Fruit fly (Drosophila melanogaster): ENCODE results near the gene Drs.
A peak's percentile ranks its signal among the peaks of the same experiment; 100 is the strongest.

Gene Drs

DNA sequence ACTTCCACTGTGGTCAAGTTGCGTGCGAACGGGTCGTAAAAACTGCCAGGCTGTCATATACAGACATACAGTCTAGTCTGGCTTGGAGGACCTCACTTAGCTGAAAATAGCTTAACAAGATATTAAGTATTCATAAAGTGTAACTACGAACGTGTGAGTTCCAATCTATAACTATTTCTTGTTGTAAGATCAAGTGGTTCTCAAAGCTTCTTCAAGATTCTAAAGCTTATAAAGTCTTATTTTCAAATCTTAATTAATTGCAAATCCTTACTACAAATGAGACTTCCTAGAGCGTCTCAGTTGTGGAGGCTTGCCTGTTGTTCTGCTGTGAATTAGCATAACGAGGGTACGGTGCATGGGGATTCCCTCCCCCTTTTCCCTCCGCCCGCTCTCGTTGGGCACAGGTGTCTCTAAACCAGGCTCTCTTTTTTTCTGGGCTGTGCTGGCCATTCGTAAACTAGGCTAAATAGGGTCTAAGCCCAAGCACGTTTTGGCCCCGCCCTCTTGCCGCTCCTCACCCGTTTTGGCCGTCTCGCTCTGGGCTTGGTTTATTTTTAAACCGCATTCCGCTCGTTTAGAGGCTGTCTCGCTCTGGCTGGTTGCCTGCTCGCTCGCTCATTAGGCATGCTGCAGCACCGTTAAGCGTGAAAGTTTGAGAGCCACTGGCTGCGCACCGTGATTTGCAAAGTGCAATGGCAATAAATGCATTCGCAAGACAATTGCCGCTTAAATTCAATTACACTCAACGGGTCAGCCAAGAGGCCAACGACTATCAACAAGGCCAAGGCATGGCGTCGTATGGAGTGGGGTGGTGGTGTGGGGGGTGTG is 31.1 kb upstream of the Drs start:
- no peak for TF ChIP-seq usp (GFP tag; optimal IDR thresholded peaks at IDR 0.05)
- no peak for TF ChIP-seq EcR (GFP tag; optimal IDR thresholded peaks at IDR 0.05)
- TF ChIP-seq Dll (optimal IDR thresholded peaks at IDR 0.05) = no peak
- TF ChIP-seq psq (optimal IDR thresholded peaks at IDR 0.05) = no peak
- TF ChIP-seq pan (optimal IDR thresholded peaks at IDR 0.05) = no peak
- no peak for TF ChIP-seq CG8478 (optimal IDR thresholded peaks at IDR 0.05)

DNA sequence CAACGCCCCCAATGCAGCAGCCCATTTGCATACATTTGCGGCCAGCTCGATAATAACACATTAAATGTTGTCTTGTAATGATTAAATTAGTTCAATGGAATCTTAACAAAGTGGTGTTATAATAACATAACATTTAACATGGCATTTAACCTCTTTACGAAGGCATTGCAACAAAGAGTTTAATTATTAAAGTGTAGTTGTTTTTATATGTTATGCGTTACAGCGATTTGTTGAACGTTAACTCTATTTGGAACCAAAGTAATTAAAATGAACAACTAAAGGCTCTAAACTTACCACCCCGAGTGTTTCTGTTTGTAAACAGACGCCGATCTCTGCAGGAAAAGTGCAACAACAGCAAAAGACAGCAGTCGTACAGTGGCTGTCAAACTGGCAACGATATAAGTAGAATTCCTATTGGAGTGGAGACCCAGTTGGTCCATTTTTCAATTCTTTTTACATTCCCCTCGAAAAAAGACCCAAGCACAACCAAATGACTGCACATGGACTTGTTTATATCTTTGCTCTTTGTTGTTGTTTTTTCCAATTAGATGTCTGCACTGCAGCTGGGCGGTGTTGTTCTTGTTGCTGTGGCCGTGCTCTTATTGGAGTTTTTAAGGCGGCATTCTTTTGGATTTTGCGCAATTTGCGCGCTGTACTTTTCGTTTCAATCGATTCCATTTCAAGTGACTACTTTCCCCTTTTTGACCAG is 30.3 kb upstream of the Drs start:
- TF ChIP-seq psq (optimal IDR thresholded peaks at IDR 0.05) = no peak
- no peak for TF ChIP-seq CG8478 (optimal IDR thresholded peaks at IDR 0.05)
- no peak for TF ChIP-seq Dll (optimal IDR thresholded peaks at IDR 0.05)
- TF ChIP-seq usp (GFP tag; optimal IDR thresholded peaks at IDR 0.05) = no peak
- TF ChIP-seq EcR (GFP tag; optimal IDR thresholded peaks at IDR 0.05) = no peak
- TF ChIP-seq pan (optimal IDR thresholded peaks at IDR 0.05) = no peak

DNA sequence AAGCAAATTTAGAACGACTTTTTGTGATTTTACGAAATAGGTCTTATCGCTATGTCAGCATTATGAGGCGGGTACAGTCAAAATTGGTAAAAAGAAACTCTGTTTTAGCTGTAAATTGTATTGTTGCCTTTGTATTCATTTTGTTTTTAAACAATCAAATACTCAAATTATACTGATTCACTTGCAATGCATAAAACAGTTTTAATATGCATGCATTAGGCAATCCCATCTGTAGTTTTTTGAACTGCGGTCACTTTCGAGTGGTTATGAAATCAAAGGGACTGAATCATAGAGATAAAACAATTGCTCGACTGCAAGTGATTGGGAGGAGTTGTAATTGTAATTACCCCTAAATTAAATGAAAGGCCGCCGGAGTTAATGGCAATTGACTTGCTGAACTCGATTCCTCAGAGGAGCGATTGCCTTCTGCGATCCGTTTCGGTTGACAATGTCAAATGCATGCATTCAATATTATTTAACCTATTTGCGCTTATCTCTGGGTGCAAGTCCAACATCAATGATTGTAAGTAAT is 29.6 kb upstream of the Drs start:
- TF ChIP-seq psq (optimal IDR thresholded peaks at IDR 0.05) = no peak
- no peak for TF ChIP-seq usp (GFP tag; optimal IDR thresholded peaks at IDR 0.05)
- no peak for TF ChIP-seq EcR (GFP tag; optimal IDR thresholded peaks at IDR 0.05)
- TF ChIP-seq CG8478 (optimal IDR thresholded peaks at IDR 0.05) = no peak
- TF ChIP-seq Dll (optimal IDR thresholded peaks at IDR 0.05) = no peak
- TF ChIP-seq pan (optimal IDR thresholded peaks at IDR 0.05) = no peak

DNA sequence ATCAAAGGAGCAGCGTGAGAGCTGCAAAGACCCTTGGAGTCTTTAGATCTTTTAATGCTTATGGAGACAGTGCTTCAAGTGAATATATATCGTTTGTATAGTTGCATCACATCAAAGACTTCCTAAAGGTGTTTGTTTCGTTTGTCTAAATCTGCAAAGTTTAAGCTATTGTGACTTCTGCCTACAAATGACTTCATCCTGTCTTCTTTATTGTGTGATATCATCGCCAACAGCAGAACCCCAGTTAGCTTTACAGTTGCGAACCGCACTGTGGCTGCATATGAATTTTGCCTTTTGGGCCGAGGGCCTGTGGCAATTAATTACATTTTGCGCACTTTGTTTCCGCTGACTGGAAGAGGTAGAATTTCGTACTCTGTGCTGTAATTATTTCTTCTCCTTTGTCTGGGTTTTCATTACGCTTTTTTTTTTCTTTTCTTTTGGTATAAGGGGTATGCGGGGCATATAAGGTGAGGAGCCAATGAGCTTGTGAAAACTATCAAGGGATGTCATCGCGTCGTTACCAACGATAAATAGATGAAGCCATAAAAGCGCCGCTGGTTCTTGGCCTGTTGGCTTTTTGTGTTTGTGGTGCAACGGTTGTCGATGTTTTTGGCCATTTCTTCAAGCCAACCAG is 26.9 kb upstream of the Drs start:
- no peak for TF ChIP-seq EcR (GFP tag; optimal IDR thresholded peaks at IDR 0.05)
- no peak for TF ChIP-seq CG8478 (optimal IDR thresholded peaks at IDR 0.05)
- TF ChIP-seq Dll (optimal IDR thresholded peaks at IDR 0.05) = no peak
- TF ChIP-seq psq (optimal IDR thresholded peaks at IDR 0.05) = no peak
- TF ChIP-seq pan (optimal IDR thresholded peaks at IDR 0.05) = peak; percentile 82
- TF ChIP-seq usp (GFP tag; optimal IDR thresholded peaks at IDR 0.05) = no peak

DNA sequence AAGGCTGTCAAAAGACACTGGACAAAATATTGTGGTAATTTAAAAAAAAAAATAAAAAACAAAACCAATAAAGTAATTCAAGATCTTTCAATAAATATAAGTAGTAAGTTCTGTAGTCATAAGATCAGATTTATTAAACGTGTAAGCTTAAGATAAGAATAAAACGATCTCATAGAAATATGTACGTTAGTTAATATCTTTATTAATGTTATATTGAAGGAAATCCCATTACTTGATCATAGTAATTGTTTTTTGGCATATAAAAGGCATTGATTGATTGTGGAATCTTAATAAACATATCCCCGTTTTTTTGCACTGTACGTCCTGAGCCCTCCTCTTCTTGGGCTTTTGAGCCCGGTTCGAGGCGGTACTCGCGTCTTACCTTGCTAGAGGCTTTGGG is 26.1 kb upstream of the Drs start:
- TF ChIP-seq EcR (GFP tag; optimal IDR thresholded peaks at IDR 0.05) (no peak), psq (optimal IDR thresholded peaks at IDR 0.05) (no peak), CG8478 (optimal IDR thresholded peaks at IDR 0.05) (no peak), Dll (optimal IDR thresholded peaks at IDR 0.05) (no peak), pan (optimal IDR thresholded peaks at IDR 0.05) (no peak), usp (GFP tag; optimal IDR thresholded peaks at IDR 0.05) (no peak)

DNA sequence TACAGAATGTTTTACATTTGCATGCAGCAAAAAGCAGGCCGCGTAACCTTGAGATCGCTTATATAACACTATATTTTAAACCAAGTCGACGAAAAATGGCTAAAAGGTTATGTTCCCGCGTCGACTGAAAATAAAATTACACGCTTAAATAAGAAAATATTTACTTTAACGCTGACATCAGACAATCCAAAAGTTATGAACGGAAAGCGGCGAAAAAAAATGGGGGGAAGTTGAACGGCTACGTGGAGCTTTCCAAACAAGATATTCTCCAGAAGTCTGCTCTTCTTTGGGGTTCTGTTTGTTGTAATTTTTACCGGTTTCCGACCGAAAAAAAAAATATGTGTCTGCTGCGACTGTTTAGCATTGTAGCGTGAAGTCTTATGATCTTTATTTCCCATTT is 24.8 kb upstream of the Drs start:
- TF ChIP-seq CG8478 (optimal IDR thresholded peaks at IDR 0.05) (no peak), Dll (optimal IDR thresholded peaks at IDR 0.05) (no peak), psq (optimal IDR thresholded peaks at IDR 0.05) (no peak), usp (GFP tag; optimal IDR thresholded peaks at IDR 0.05) (no peak), pan (optimal IDR thresholded peaks at IDR 0.05) (no peak)

DNA sequence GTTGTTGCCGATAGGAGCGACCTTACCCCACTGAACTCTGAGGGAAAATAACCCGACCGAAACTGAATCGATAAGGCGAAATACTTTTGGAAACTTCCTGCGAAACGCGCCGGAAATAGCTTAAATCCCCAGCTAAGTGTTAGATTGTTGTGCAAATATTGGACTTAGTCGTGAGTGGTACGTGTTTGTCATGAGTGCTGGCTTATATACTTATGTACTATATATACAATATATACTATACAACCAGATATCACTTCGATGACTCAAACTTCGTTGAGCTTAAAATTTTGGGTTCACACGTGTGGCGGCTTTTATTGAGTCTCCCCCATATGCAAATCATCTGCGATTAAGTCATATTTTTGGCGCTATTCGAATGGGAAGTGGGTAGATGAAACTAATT is 23.1 kb upstream of the Drs start:
- TF ChIP-seq psq (optimal IDR thresholded peaks at IDR 0.05) = no peak

DNA sequence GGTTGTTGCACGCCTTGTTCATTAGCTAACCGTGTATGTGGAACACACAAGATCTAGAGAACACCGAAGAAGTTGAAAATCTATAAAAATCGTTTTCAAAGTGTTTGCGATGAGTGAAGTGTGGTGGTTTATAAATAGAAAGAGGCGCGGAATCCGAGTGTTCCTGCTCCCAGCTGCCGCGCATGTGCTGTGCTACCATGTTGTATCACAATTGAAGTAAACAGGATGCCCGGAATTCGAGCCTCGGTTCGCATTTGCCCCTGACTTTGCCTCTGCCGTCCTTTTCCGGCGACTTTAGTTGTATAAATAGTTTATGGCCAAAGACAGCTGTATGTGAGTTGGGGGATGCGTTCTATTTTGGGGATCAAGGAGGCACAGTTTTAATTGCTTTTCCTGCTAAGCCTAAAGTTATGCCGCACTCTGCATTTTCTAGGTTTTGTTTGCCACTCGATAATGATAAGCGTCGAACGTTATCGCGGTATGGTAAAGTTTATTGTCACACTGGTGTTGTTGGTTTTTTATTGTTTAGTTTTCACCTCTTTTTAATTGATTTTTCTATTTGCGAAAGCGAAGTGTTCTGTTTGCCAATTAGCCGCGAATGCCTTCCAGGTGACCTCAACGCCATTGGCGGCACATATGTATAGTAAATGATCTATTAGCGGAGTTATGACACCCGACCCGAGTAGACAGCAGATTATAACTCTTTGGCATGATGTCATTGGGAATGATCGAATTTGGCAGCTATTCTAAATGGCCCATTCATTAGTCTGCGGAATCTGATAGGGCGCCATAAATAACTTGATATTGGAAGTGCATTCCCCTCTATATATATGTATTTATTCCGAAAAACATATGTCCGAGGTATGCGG is 20.2 kb upstream of the Drs start:
- no peak for TF ChIP-seq CG8478 (optimal IDR thresholded peaks at IDR 0.05)
- TF ChIP-seq pan (optimal IDR thresholded peaks at IDR 0.05) = no peak
- no peak for TF ChIP-seq psq (optimal IDR thresholded peaks at IDR 0.05)
- no peak for TF ChIP-seq usp (GFP tag; optimal IDR thresholded peaks at IDR 0.05)
- no peak for TF ChIP-seq EcR (GFP tag; optimal IDR thresholded peaks at IDR 0.05)
- no peak for TF ChIP-seq Dll (optimal IDR thresholded peaks at IDR 0.05)

DNA sequence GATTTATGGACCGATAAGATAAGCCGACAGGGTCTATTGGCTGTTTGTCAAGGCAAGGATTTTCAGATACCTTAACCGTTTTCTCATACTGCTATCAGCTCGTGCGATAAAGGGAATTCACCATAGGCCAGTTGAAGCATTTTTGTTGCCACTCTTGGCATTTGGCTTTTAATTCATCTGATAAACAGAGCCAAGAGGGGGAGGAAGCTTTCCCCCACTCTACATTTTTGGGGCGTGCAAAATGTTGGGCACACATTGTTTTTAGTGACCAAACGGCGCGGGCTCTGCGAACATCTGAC is 19.6 kb upstream of the Drs start:
- no peak for TF ChIP-seq Dll (optimal IDR thresholded peaks at IDR 0.05)
- TF ChIP-seq psq (optimal IDR thresholded peaks at IDR 0.05) = no peak
- no peak for TF ChIP-seq EcR (GFP tag; optimal IDR thresholded peaks at IDR 0.05)
- no peak for TF ChIP-seq usp (GFP tag; optimal IDR thresholded peaks at IDR 0.05)
- no peak for TF ChIP-seq CG8478 (optimal IDR thresholded peaks at IDR 0.05)

DNA sequence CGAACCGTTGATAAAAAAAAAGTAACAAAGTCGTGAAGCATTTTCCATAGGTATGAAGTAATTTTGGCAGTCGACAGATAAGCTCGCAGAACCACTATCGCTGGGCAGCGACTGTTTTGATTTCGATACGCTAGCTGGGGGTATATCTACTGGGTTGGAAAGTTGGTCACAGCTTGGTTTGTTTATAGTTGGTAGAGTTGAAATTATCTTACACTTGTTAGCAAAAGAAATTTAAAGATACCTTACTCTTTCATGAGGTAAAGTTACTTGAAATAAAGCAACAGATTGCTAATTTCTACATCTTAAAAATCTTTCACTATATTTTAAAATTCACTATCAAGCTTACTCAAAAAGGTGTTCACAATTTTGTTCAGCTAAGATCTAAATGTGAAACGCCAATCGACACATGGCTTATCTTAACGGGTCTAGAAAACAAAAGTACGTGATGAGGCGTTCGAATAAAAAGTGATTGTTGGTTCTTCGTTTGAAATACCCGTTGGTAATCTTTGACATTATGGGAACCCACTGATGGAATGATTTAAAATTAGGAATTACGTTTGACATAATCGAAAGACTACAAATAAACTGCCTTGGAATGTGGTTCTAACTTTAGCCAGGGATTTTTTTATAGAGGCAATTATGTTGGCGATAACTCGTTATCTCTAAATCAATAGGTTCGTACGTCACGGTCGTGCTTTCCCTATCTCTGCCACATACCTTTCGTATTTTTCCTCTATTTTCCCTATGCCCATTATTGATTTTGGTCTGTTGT is 18.6 kb upstream of the Drs start:
- TF ChIP-seq EcR (GFP tag; optimal IDR thresholded peaks at IDR 0.05) = no peak
- no peak for TF ChIP-seq CG8478 (optimal IDR thresholded peaks at IDR 0.05)
- no peak for TF ChIP-seq usp (GFP tag; optimal IDR thresholded peaks at IDR 0.05)
- TF ChIP-seq Dll (optimal IDR thresholded peaks at IDR 0.05) = no peak
- no peak for TF ChIP-seq pan (optimal IDR thresholded peaks at IDR 0.05)
- no peak for TF ChIP-seq psq (optimal IDR thresholded peaks at IDR 0.05)
